Fruit fly (Drosophila melanogaster): ENCODE data around the gene CG31111.

Gene CG31111

DNA sequence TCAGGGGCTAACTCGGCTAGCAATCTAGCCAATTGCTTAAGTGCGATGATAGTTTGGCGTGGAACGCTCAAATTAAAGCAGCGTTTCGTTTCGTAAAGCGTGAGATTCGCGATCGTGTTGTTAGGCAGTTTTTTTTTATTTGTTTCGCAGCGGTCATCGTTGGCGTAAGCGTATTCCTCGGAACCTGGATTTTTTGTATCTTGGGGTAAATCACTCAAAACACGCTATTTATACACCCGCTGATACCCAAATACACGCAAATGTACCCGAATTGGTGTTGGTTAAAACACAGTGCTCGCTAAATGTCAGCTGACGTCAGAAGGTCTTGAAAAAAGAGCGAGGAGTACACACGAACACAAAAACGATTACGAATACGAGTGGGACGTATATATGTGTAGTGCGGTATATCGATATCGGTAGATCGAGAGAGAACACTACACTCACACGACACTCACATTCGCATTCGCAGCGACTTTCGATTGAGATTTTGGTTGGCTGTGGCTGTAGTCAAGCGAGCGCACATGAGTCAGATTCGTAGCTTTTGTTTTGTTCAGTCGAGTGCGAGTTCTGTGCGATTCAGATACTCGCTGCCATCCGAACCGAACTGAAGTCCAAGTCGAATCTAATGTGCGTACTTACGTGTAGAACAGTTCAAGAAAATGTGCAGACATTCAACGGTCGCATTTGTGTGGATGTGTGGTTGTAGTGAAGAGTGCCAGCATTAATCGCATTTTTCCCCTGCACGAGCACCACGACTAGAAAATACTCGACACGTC, 6.0 kb downstream of the CG31111 start (continued):
- TF ChIP-seq H15 (GFP tag; IDR thresholded peaks at IDR 0.05) (no peak), Hsf (GFP tag; optimal IDR thresholded peaks at IDR 0.05) (no peak), Sox100B (GFP tag; optimal IDR thresholded peaks at IDR 0.05) (no peak), pita (GFP tag; optimal IDR thresholded peaks at IDR 0.05) (no peak), CG1602 (GFP tag; optimal IDR thresholded peaks at IDR 0.05) (no peak), jing (GFP tag; optimal IDR thresholded peaks at IDR 0.05) (no peak), ara (GFP tag; IDR thresholded peaks at IDR 0.05) (no peak), CG3995 (GFP tag; optimal IDR thresholded peaks at IDR 0.05) (peak; percentile 65), CG14014 (GFP tag; IDR thresholded peaks at IDR 0.05) (no peak), cg (GFP tag; optimal IDR thresholded peaks at IDR 0.05) (peak; percentile 99), Dek (tag; optimal IDR thresholded peaks at IDR 0.05) (no peak), eyg (GFP tag; optimal IDR thresholded peaks at IDR 0.05) (no peak), CG17361 (GFP tag; IDR thresholded peaks at IDR 0.05) (no peak), CG12071 (GFP tag; optimal IDR thresholded peaks at IDR 0.05) (peak; percentile 61), run (tag; optimal IDR thresholded peaks at IDR 0.05) (peak; percentile 21), pzg (GFP tag; optimal IDR thresholded peaks at IDR 0.05) (peak; percentile 32), CG5180 (GFP tag; optimal IDR thresholded peaks at IDR 0.05) (peak; percentile 86), Dp (GFP tag; optimal IDR thresholded peaks at IDR 0.05) (peak; percentile 31), Hr39 (optimal IDR thresholded peaks at IDR 0.05) (no peak), CG3726 (GFP tag; IDR thresholded peaks at IDR 0.05) (no peak), Ada2b (GFP tag; IDR thresholded peaks at IDR 0.05) (no peak), CG3281 (GFP tag; optimal IDR thresholded peaks at IDR 0.05) (peak; percentile 44), cwo (GFP tag; optimal IDR thresholded peaks at IDR 0.05) (peak; percentile 49), Dref (GFP tag; IDR thresholded peaks at IDR 0.05) (no peak), CG32532 (GFP tag; IDR thresholded peaks at IDR 0.05) (no peak), Max (GFP tag; optimal IDR thresholded peaks at IDR 0.05) (no peak), caup (GFP tag; optimal IDR thresholded peaks at IDR 0.05; ENCODE audit: severe bottlenecking) (peak; percentile 39), HmgD (GFP tag; optimal IDR thresholded peaks at IDR 0.05) (peak; percentile 10), PHDP (tag; optimal IDR thresholded peaks at IDR 0.05) (peak; percentile 42), kni (GFP tag; optimal IDR thresholded peaks at IDR 0.05) (peak; percentile 70), CrebB (tag; optimal IDR thresholded peaks at IDR 0.05) (peak; percentile 39), CG10147 (GFP tag; optimal IDR thresholded peaks at IDR 0.05) (peak; percentile 8), gcm (GFP tag; optimal IDR thresholded peaks at IDR 0.05) (peak; percentile 42), jumu (GFP tag; optimal IDR thresholded peaks at IDR 0.05) (peak; percentile 17), Chrac-16 (GFP tag; optimal IDR thresholded peaks at IDR 0.05) (no peak), CG8290 (GFP tag; optimal IDR thresholded peaks at IDR 0.05) (peak; percentile 60), CG8290 (tag; optimal IDR thresholded peaks at IDR 0.05) (peak; percentile 68 to 70), CG3847 (GFP tag; IDR thresholded peaks at IDR 0.05) (no peak), sqz (GFP tag; optimal IDR thresholded peaks at IDR 0.05) (peak; percentile 34), stwl (tag; optimal IDR thresholded peaks at IDR 0.05) (peak; percentile 73), CG5245 (GFP tag; optimal IDR thresholded peaks at IDR 0.05) (no peak), eve (GFP tag; optimal IDR thresholded peaks at IDR 0.05) (peak in 1 of 2 experiments; percentile 28), wor (GFP tag; IDR thresholded peaks at IDR 0.05) (no peak), CHES-1-like (GFP tag; optimal IDR thresholded peaks at IDR 0.05) (peak; percentile 10), CG11247 (GFP tag; IDR thresholded peaks at IDR 0.05) (no peak), scrt (GFP tag; optimal IDR thresholded peaks at IDR 0.05) (no peak), al (GFP tag; IDR thresholded peaks at IDR 0.05) (no peak), insv (GFP tag; optimal IDR thresholded peaks at IDR 0.05) (peak in 1 of 2 experiments; percentile 5), pros (GFP tag; optimal IDR thresholded peaks at IDR 0.05) (peak; percentile 50), cato (GFP tag; optimal IDR thresholded peaks at IDR 0.05; ENCODE audit: borderline replicate concordance) (no peak)
